Worm (Caenorhabditis elegans) whole organism, L4 larva: ENCODE measurements around the gene AC3.12.

ENCODE experiments used
- F49E8.2 ChIP-seq: sonication (generic microtip); optimal IDR thresholded peaks from 2 replicates; lab custom pipeline; 2016; ENCODE audit warnings: missing compliant biosample characterization, mild to moderate bottlenecking, missing genetic modification characterization, borderline replicate concordance
- ctbp-1 ChIP-seq: fragments of 200-800 bp; sonication (Bioruptor generic); IDR thresholded peaks from 2 replicates; pipeline ENCODE4 v1.3.6; 2022; ENCODE audit warnings: missing genetic modification reagents, missing genetic modification characterization, missing compliant biosample characterization
- lin-15B ChIP-seq: fragments of 150-350 bp; sonication (generic microtip); optimal IDR thresholded peaks from 3 replicates; lab custom pipeline; 2014; ENCODE audit warnings: missing biosample characterization, missing genetic modification characterization
- mep-1 ChIP-seq: fragments of 150-350 bp; sonication (generic microtip); optimal IDR thresholded peaks from 3 replicates; lab custom pipeline; 2014; ENCODE audit warnings: missing biosample characterization, missing genetic modification characterization
- nhr-237 ChIP-seq: sonication (generic microtip); optimal IDR thresholded peaks from 2 replicates; lab custom pipeline; 2017; ENCODE audit warnings: missing biosample characterization, missing genetic modification characterization
- pha-4 ChIP-seq, 2 experiments: fragments of 150-350 bp in 1 of 2; fragments of 200-800 bp in 1 of 2; sonication (Bioruptor generic) in 1 of 2; IDR thresholded peaks in 1 of 2; optimal IDR thresholded peaks in 1 of 2; 2 replicates each; pipeline versions ENCODE4 v1.3.6 to Lab custom; 2014 to 2022; ENCODE audit warnings: missing genetic modification characterization in 2 of 2, missing genetic modification reagents in 2 of 2, missing biosample characterization in 1 of 2, missing compliant biosample characterization in 1 of 2
- unc-62 ChIP-seq, 3 experiments: fragments of 150-350 bp in 1 of 3; sonication (generic microtip); optimal IDR thresholded peaks in 2 of 3; peaks in 1 of 3; 1 replicate in 1 of 3; 2 replicates in 2 of 3; lab custom pipeline; 2014 to 2017; ENCODE audit warnings: missing biosample characterization in 3 of 3, missing genetic modification characterization in 3 of 3, missing genetic modification reagents in 3 of 3, missing genotype in 1 of 3

ce11 chrV:10393708-10394107 is 14.5 kb upstream of the AC3.12 start:
- TF ChIP-seq pha-4 (GFP tag; IDR thresholded peaks at IDR 0.05; lab: Robert Waterston, UW) (no peak), pha-4 (tag; optimal IDR thresholded peaks at IDR 0.05; lab: Kevin White, UChicago) (no peak), F49E8.2 (no peak), ctbp-1 (GFP tag; lab: Robert Waterston, UW) (no peak), nhr-237 (tag; lab: Kevin White, UChicago) (no peak), mep-1 (tag; lab: Kevin White, UChicago) (no peak), lin-15B (tag; lab: Kevin White, UChicago) (no peak), unc-62 (GFP tag; optimal IDR thresholded peaks at IDR 0.05 in 1 of 2; lab: Kevin White, UChicago) (no peak), unc-62 (tag; optimal IDR thresholded peaks at IDR 0.05; lab: Kevin White, UChicago) (no peak)
